Fruit fly (Drosophila melanogaster) whole organism, embryonic: ENCODE measurements around the gene Girdin.

Experiments
- Ada2b ChIP-seq: fragments of 200-800 bp; sonication (Bioruptor generic); IDR thresholded peaks from 2 replicates; pipeline ENCODE4 v1.3.6; 2022; ENCODE audit warnings: missing biosample characterization, missing genetic modification characterization
- Antp ChIP-seq: fragments of 200-800 bp; sonication (Bioruptor generic); optimal IDR thresholded peaks from 3 replicates; lab custom pipeline; 2016; ENCODE audit warnings: missing biosample characterization, missing genetic modification characterization
- Bteb2 ChIP-seq: fragments of 200-800 bp; sonication (Bioruptor generic); optimal IDR thresholded peaks from 2 replicates; lab custom pipeline; 2016; ENCODE audit warnings: missing biosample characterization, missing genetic modification characterization
- CG10462 ChIP-seq: fragments of 200-800 bp; sonication (Bioruptor generic); optimal IDR thresholded peaks from 2 replicates; lab custom pipeline; 2016; ENCODE audit warnings: missing biosample characterization, missing genetic modification characterization
- CG12155 ChIP-seq: fragments of 200-800 bp; sonication (Bioruptor generic); optimal IDR thresholded peaks from 3 replicates; lab custom pipeline; 2016; ENCODE audit warnings: missing biosample characterization, missing genetic modification characterization
- CG13775 ChIP-seq: fragments of 200-800 bp; sonication (Bioruptor generic); optimal IDR thresholded peaks from 3 replicates; lab custom pipeline; 2017; ENCODE audit warnings: missing biosample characterization, mild to moderate bottlenecking, missing genetic modification characterization
- CG13894 ChIP-seq: fragments of 200-800 bp; sonication (Bioruptor generic); optimal IDR thresholded peaks from 3 replicates; lab custom pipeline; 2018; ENCODE audit warnings: missing biosample characterization, mild to moderate bottlenecking, missing genetic modification characterization, moderate library complexity
- CG14667 ChIP-seq: fragments of 200-800 bp; sonication (Bioruptor generic); IDR thresholded peaks from 2 replicates; pipeline ENCODE4 v1.3.6; 2022; ENCODE audit warnings: missing biosample characterization, missing genetic modification characterization
- CG15073 ChIP-seq: fragments of 200-800 bp; sonication (Bioruptor generic); optimal IDR thresholded peaks from 2 replicates; lab custom pipeline; 2016; ENCODE audit warnings: missing biosample characterization, missing genetic modification characterization
- CG17186 ChIP-seq: fragments of 200-800 bp; sonication (Bioruptor generic); optimal IDR thresholded peaks from 3 replicates; lab custom pipeline; 2017; ENCODE audit warnings: missing biosample characterization, missing genetic modification reagents, missing genetic modification characterization
- CG1792 ChIP-seq: fragments of 200-800 bp; sonication (Bioruptor generic); optimal IDR thresholded peaks from 2 replicates; lab custom pipeline; 2016; ENCODE audit warnings: missing biosample characterization, missing genetic modification characterization
- CG2199 ChIP-seq: fragments of 200-800 bp; sonication (Bioruptor generic); IDR thresholded peaks from 3 replicates; pipeline ENCODE4 v1.3.6; 2022; ENCODE audit warnings: missing biosample characterization, missing genetic modification characterization
- CG2712 ChIP-seq: fragments of 200-800 bp; optimal IDR thresholded peaks from 3 replicates; lab custom pipeline; 2019; ENCODE audit warnings: missing biosample characterization, mild to moderate bottlenecking, missing genetic modification characterization, moderate library complexity
- CG2875 ChIP-seq: fragments of 200-800 bp; sonication (Bioruptor generic); optimal IDR thresholded peaks from 2 replicates; lab custom pipeline; 2017; ENCODE audit warnings: missing biosample characterization, mild to moderate bottlenecking, missing genetic modification characterization, missing genetic modification reagents
- CG30020 ChIP-seq: fragments of 200-800 bp; optimal IDR thresholded peaks from 2 replicates; lab custom pipeline; 2019; ENCODE audit warnings: missing biosample characterization, mild to moderate bottlenecking, missing genetic modification characterization, moderate library complexity
- CG30403 ChIP-seq: fragments of 200-800 bp; sonication (Bioruptor generic); optimal IDR thresholded peaks from 3 replicates; lab custom pipeline; 2016; ENCODE audit warnings: missing biosample characterization, missing genetic modification characterization
- CG3065 ChIP-seq: fragments of 200-800 bp; sonication (Bioruptor generic); optimal IDR thresholded peaks from 2 replicates; lab custom pipeline; 2016; ENCODE audit warnings: missing biosample characterization, missing genetic modification characterization
- CG31224 ChIP-seq: fragments of 200-800 bp; sonication (Bioruptor generic); IDR thresholded peaks from 2 replicates; pipeline ENCODE4 v1.3.6; 2022; ENCODE audit warnings: missing biosample characterization, missing genetic modification characterization
- CG3407 ChIP-seq: fragments of 200-800 bp; sonication (Bioruptor generic); optimal IDR thresholded peaks from 2 replicates; lab custom pipeline; 2018; ENCODE audit warnings: missing biosample characterization, mild to moderate bottlenecking, missing genetic modification characterization
- CG3838 ChIP-seq: fragments of 200-800 bp; sonication (Bioruptor generic); optimal IDR thresholded peaks from 3 replicates; lab custom pipeline; 2016; ENCODE audit warnings: missing biosample characterization, missing genetic modification characterization
- CG8478 ChIP-seq: fragments of >200 bp; optimal IDR thresholded peaks from 2 replicates; lab custom pipeline; 2018
- CG8924 ChIP-seq: fragments of 200-800 bp; optimal IDR thresholded peaks from 3 replicates; lab custom pipeline; 2019; ENCODE audit warnings: missing biosample characterization, mild to moderate bottlenecking, missing genetic modification characterization, moderate library complexity
- CG8944 ChIP-seq: fragments of 200-800 bp; sonication (Bioruptor generic); optimal IDR thresholded peaks from 3 replicates; lab custom pipeline; 2016; ENCODE audit warnings: missing biosample characterization, missing genetic modification characterization
- CG9727 ChIP-seq: fragments of 200-800 bp; sonication (Bioruptor generic); optimal IDR thresholded peaks from 3 replicates; lab custom pipeline; 2017; ENCODE audit warnings: missing biosample characterization, mild to moderate bottlenecking, missing genetic modification characterization
- Chrac-16 ChIP-seq: fragments of 200-800 bp; sonication (Bioruptor generic); optimal IDR thresholded peaks from 3 replicates; lab custom pipeline; 2016; ENCODE audit warnings: missing biosample characterization, missing genetic modification characterization
- CrebB ChIP-seq: fragments of 200-800 bp; sonication (Bioruptor generic); optimal IDR thresholded peaks from 3 replicates; lab custom pipeline; 2018; ENCODE audit warnings: missing biosample characterization, mild to moderate bottlenecking, missing genetic modification characterization
- Dll ChIP-seq: fragments of 200-800 bp; sonication (Bioruptor generic); IDR thresholded peaks from 4 replicates; pipeline ENCODE4 v1.3.6; 2022; ENCODE audit warnings: missing biosample characterization, missing genetic modification characterization; ENCODE audit not compliant: partially characterized antibody
- Doc2 ChIP-seq: fragments of 200-800 bp; sonication (Bioruptor generic); IDR thresholded peaks from 2 replicates; pipeline ENCODE4 v1.3.6; 2022; ENCODE audit warnings: missing biosample characterization, missing genetic modification characterization
- E2f2 ChIP-seq: fragments of 200-800 bp; sonication (Bioruptor generic); IDR thresholded peaks from 2 replicates; pipeline ENCODE4 v1.3.6; 2022; ENCODE audit warnings: missing biosample characterization, missing genetic modification characterization
- Eip74EF ChIP-seq, 2 experiments: fragments of 200-800 bp in 1 of 2; fragments of >200 bp in 1 of 2; sonication (Bioruptor generic) in 1 of 2; optimal IDR thresholded peaks; 2 replicates each; lab custom pipeline; 2017 to 2019; ENCODE audit warnings: missing biosample characterization in 2 of 2, missing genetic modification characterization in 2 of 2, mild to moderate bottlenecking in 1 of 2, moderate library complexity in 1 of 2
- HLH4C ChIP-seq: fragments of 200-800 bp; sonication (Bioruptor generic); IDR thresholded peaks from 3 replicates; pipeline ENCODE4 v1.3.6; 2022; ENCODE audit warnings: missing biosample characterization, missing genetic modification characterization; ENCODE audit not compliant: partially characterized antibody
- HmgZ ChIP-seq: fragments of 200-800 bp; sonication (Bioruptor generic); optimal IDR thresholded peaks from 2 replicates; lab custom pipeline; 2018; ENCODE audit warnings: missing biosample characterization, mild to moderate bottlenecking, missing genetic modification characterization
- Kr ChIP-seq: fragments of 200-800 bp; sonication (Bioruptor generic); optimal IDR thresholded peaks from 2 replicates; lab custom pipeline; 2017; ENCODE audit warnings: missing biosample characterization, mild to moderate bottlenecking, missing genetic modification characterization
- Mad ChIP-seq: fragments of 200-800 bp; sonication (Bioruptor generic); optimal IDR thresholded peaks from 2 replicates; lab custom pipeline; 2016; ENCODE audit warnings: missing biosample characterization, missing genetic modification characterization
- NFAT ChIP-seq: fragments of 200-800 bp; sonication (Bioruptor generic); IDR thresholded peaks from 2 replicates; pipeline ENCODE4 v1.3.6; 2022; ENCODE audit warnings: missing biosample characterization, missing genetic modification characterization
- Neu2 ChIP-seq: fragments of 200-800 bp; sonication (Bioruptor generic); optimal IDR thresholded peaks from 3 replicates; lab custom pipeline; 2016; ENCODE audit warnings: missing biosample characterization, missing genetic modification characterization, borderline replicate concordance
- Nf-YB ChIP-seq: fragments of 200-800 bp; sonication (Bioruptor generic); optimal IDR thresholded peaks from 3 replicates; lab custom pipeline; 2019; ENCODE audit warnings: missing biosample characterization, mild to moderate bottlenecking, missing genetic modification characterization, moderate library complexity
- Poxn ChIP-seq: fragments of 200-800 bp; sonication (Bioruptor generic); IDR thresholded peaks from 2 replicates; pipeline ENCODE4 v1.3.6; 2022; ENCODE audit warnings: missing biosample characterization, missing genetic modification characterization
- Rfx ChIP-seq: fragments of 200-800 bp; sonication (Bioruptor generic); IDR thresholded peaks from 2 replicates; pipeline ENCODE4 v1.3.6; 2022; ENCODE audit warnings: missing biosample characterization, missing genetic modification characterization
- Xrp1 ChIP-seq: fragments of 200-800 bp; sonication (Bioruptor generic); IDR thresholded peaks from 2 replicates; pipeline ENCODE4 v1.3.6; 2022; ENCODE audit warnings: missing biosample characterization, missing genetic modification characterization
- abd-A ChIP-seq: fragments of 200-800 bp; sonication (Bioruptor generic); optimal IDR thresholded peaks from 3 replicates; lab custom pipeline; 2019; ENCODE audit warnings: missing biosample characterization, mild to moderate bottlenecking, missing genetic modification characterization, moderate library complexity
- bab2 ChIP-seq: fragments of 200-800 bp; sonication (Bioruptor generic); optimal IDR thresholded peaks from 2 replicates; lab custom pipeline; 2016; ENCODE audit warnings: missing biosample characterization, missing genetic modification characterization
- crp ChIP-seq, 2 experiments: fragments of 200-800 bp; sonication (Bioruptor generic); optimal IDR thresholded peaks; 2 replicates in 1 of 2; 3 replicates in 1 of 2; lab custom pipeline; 2017; ENCODE audit warnings: missing biosample characterization in 2 of 2, missing genetic modification characterization in 2 of 2, mild to moderate bottlenecking in 1 of 2, moderate library complexity in 1 of 2
- dm ChIP-seq: fragments of 200-800 bp; sonication (Bioruptor generic); optimal IDR thresholded peaks from 3 replicates; lab custom pipeline; 2016; ENCODE audit warnings: missing biosample characterization, missing genetic modification characterization
- eyg ChIP-seq: fragments of 200-800 bp; sonication (Bioruptor generic); optimal IDR thresholded peaks from 3 replicates; lab custom pipeline; 2016; ENCODE audit warnings: missing biosample characterization, missing genetic modification characterization
- lmd ChIP-seq: fragments of 200-800 bp; sonication (Bioruptor generic); IDR thresholded peaks from 2 replicates; pipeline ENCODE4 v1.3.6; 2022; ENCODE audit warnings: missing biosample characterization, missing genetic modification characterization
- otp ChIP-seq: fragments of 200-800 bp; sonication (Bioruptor generic); IDR thresholded peaks from 3 replicates; pipeline ENCODE4, ENCODE4 v1.3.6; 2022; ENCODE audit warnings: missing biosample characterization, missing genetic modification characterization
- row ChIP-seq: fragments of 200-800 bp; sonication (Bioruptor generic); IDR thresholded peaks from 3 replicates; pipeline ENCODE4 v1.3.6; 2022; ENCODE audit warnings: missing biosample characterization, missing genetic modification characterization
- shn ChIP-seq: fragments of 200-800 bp; sonication (Bioruptor generic); optimal IDR thresholded peaks from 3 replicates; lab custom pipeline; 2016; ENCODE audit warnings: missing biosample characterization, missing genetic modification characterization
- sob ChIP-seq: fragments of 200-800 bp; sonication (Bioruptor generic); IDR thresholded peaks from 2 replicates; pipeline ENCODE4 v1.3.6; 2022; ENCODE audit warnings: missing biosample characterization, missing genetic modification characterization
- trem ChIP-seq: fragments of 200-800 bp; optimal IDR thresholded peaks from 3 replicates; lab custom pipeline; 2019; ENCODE audit warnings: missing biosample characterization, mild to moderate bottlenecking, missing genetic modification characterization, moderate library complexity
- zen ChIP-seq: fragments of 200-800 bp; sonication (Bioruptor generic); optimal IDR thresholded peaks from 3 replicates; lab custom pipeline; 2018; ENCODE audit warnings: missing biosample characterization, mild to moderate bottlenecking, missing genetic modification characterization, moderate library complexity

The Girdin gene

dm6 chr3L:3164951-3165350, 13.8 kb upstream of the Girdin start, which contains the start of gene CG32280 (continued):
- TF ChIP-seq Ada2b (GFP tag; lab: Robert Waterston, UW) = no peak
- no peak for TF ChIP-seq Kr
- no peak for TF ChIP-seq CG9727 (GFP tag; lab: Kevin White, UChicago)
- no peak for TF ChIP-seq Neu2 (GFP tag; lab: Kevin White, UChicago)
- no peak for TF ChIP-seq CG3065 (GFP tag; lab: Kevin White, UChicago)
- TF ChIP-seq Antp (GFP tag; lab: Kevin White, UChicago) = peak; percentile 35
- TF ChIP-seq Nf-YB (GFP tag; lab: Kevin White, UChicago) = no peak
- no peak for TF ChIP-seq CG1792 (GFP tag; lab: Kevin White, UChicago)
- peak; percentile 5 for TF ChIP-seq Bteb2 (GFP tag; lab: Kevin White, UChicago)
- TF ChIP-seq CG30403 (GFP tag; lab: Kevin White, UChicago) = peak; percentile 6
- TF ChIP-seq CG3407 (GFP tag; lab: Kevin White, UChicago) = no peak
- TF ChIP-seq zen (tag; lab: Kevin White, UChicago) = no peak
- no peak for TF ChIP-seq bab2 (GFP tag; lab: Kevin White, UChicago)
- TF ChIP-seq NFAT (GFP tag; lab: Robert Waterston, UW) = peak; percentile 40; the same call in 1 of the 2 replicates
- TF ChIP-seq CG2199 (GFP tag; lab: Robert Waterston, UW) = 0 out of 3 replicates have a peak, but pooled peaks have one; percentile 6
- TF ChIP-seq CrebB = peak; percentile 35
- peak; percentile 43; the same call in 1 of the 2 replicates for TF ChIP-seq Rfx (GFP tag; lab: Robert Waterston, UW)
- no peak for TF ChIP-seq CG3838
- no peak for TF ChIP-seq otp (GFP tag; lab: Robert Waterston, UW)
- TF ChIP-seq CG10462 (GFP tag; lab: Kevin White, UChicago) = no peak
- peak; percentile 31 for TF ChIP-seq CG30020 (tag; lab: Kevin White, UChicago)
- TF ChIP-seq Mad = peak; percentile 10
- TF ChIP-seq CG8924 (tag; lab: Kevin White, UChicago) = peak; percentile 47
- peak; percentile 59 for TF ChIP-seq HmgZ (tag; lab: Kevin White, UChicago)
- TF ChIP-seq Dll = peak; percentile 82
- 0 out of 2 replicates have a peak, but pooled peaks have one; percentile 5 for TF ChIP-seq Xrp1
- no peak for TF ChIP-seq CG15073 (GFP tag; lab: Kevin White, UChicago)
- TF ChIP-seq abd-A (tag; lab: Kevin White, UChicago) = no peak
- no peak for TF ChIP-seq Eip74EF (GFP tag; optimal IDR thresholded peaks at IDR 0.05; lab: Kevin White, UChicago)
- TF ChIP-seq sob (GFP tag; lab: Robert Waterston, UW) = peak; percentile 58; the same call in 1 of the 2 replicates
- peak; percentile 86 for TF ChIP-seq HLH4C (GFP tag; lab: Robert Waterston, UW)
- TF ChIP-seq CG8944 = no peak
- no peak for TF ChIP-seq Doc2 (GFP tag; lab: Robert Waterston, UW)
- no peak for TF ChIP-seq crp (GFP tag; optimal IDR thresholded peaks at IDR 0.05; lab: Kevin White, UChicago)
- peak; percentile 59 for TF ChIP-seq trem (tag; lab: Kevin White, UChicago)
- TF ChIP-seq CG13894 (tag; lab: Kevin White, UChicago) = no peak
- TF ChIP-seq Chrac-16 (GFP tag; lab: Kevin White, UChicago) = no peak
- TF ChIP-seq CG12155 (GFP tag; lab: Kevin White, UChicago) = peak; percentile 46
- TF ChIP-seq row (GFP tag; lab: Robert Waterston, UW) = peak; percentile 62
- TF ChIP-seq dm (GFP tag; lab: Kevin White, UChicago) = peak; percentile 26
- TF ChIP-seq CG2712 (tag; lab: Kevin White, UChicago) = peak; percentile 49
- TF ChIP-seq lmd = peak; percentile 17; the same call in 1 of the 2 replicates
- no peak for TF ChIP-seq Poxn (GFP tag; lab: Robert Waterston, UW)
- TF ChIP-seq CG2875 (GFP tag; lab: Kevin White, UChicago) = no peak
- peak; percentile 56 for TF ChIP-seq shn (GFP tag; lab: Kevin White, UChicago)
- peak; percentile 45; the same call in 1 of the 2 replicates for TF ChIP-seq E2f2
- no peak for TF ChIP-seq CG8478
- TF ChIP-seq CG14667 (GFP tag; lab: Robert Waterston, UW) = no peak
- TF ChIP-seq CG17186 = peak; percentile 4
- no peak for TF ChIP-seq CG31224 (GFP tag; lab: Robert Waterston, UW)
- no peak for TF ChIP-seq eyg
- no peak for TF ChIP-seq CG13775 (GFP tag; lab: Kevin White, UChicago)
